Worm (Caenorhabditis elegans) whole organism, L4/young adult: Measurements from ENCODE around the gene syg-2.

ENCODE experiments used
- W03F9.2 ChIP-seq: fragments of 150-350 bp; optimal IDR thresholded peaks from 2 replicates; lab custom pipeline; 2014; ENCODE audit warnings: missing biosample characterization, missing genetic modification characterization
- dao-5 ChIP-seq: sonication (generic microtip); optimal IDR thresholded peaks from 2 replicates; lab custom pipeline; 2016; ENCODE audit warnings: missing genotype, missing genetic modification characterization, moderate library complexity, missing compliant biosample characterization
- him-1 ChIP-seq: sonication (generic microtip); optimal IDR thresholded peaks from 2 replicates; lab custom pipeline; 2016; ENCODE audit warnings: missing genotype, missing genetic modification reagents, missing genetic modification characterization, missing compliant biosample characterization

DNA sequence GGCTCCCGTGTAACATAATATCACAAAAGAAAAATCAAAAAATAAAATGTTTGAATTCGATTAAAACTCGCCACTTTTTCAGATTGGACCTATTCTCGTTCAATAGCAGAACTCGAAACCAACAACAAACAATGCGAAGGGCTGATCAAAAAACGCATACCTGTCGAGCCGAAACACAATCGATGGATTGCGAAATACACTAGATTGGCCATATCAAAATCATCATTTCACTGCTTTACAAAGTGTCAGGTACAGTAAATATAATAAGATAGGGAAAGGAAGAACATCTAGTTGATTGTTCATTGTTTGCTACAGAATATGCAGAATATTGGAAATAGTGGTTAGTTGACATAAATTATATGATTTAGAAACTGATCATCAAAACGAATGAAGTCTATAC, 47.0 kb upstream of the syg-2 start:
- TF ChIP-seq him-1 (tag; lab: Kevin White, UChicago) (no peak), dao-5 (tag; lab: Kevin White, UChicago) (no peak), W03F9.2 (tag; lab: Kevin White, UChicago) (no peak)
